Fruit fly (Drosophila melanogaster) whole organism, embryonic: Measurements from ENCODE around the gene Usp1.

ENCODE experiments used
- Asciz ChIP-seq: fragments of 200-800 bp; sonication (Bioruptor generic); optimal IDR thresholded peaks from 2 replicates; lab custom pipeline; 2017; ENCODE audit warnings: missing biosample characterization, mild to moderate bottlenecking, missing genetic modification characterization, missing genetic modification reagents
- Atf3 ChIP-seq: fragments of 200-800 bp; sonication (Bioruptor generic); optimal IDR thresholded peaks from 3 replicates; lab custom pipeline; 2016; ENCODE audit warnings: missing biosample characterization, missing genetic modification characterization
- CG12744 ChIP-seq: fragments of 200-800 bp; sonication (Bioruptor generic); optimal IDR thresholded peaks from 2 replicates; lab custom pipeline; 2016; ENCODE audit warnings: missing biosample characterization, missing genetic modification characterization
- CG13287 ChIP-seq: fragments of 200-800 bp; sonication (Bioruptor generic); IDR thresholded peaks from 2 replicates; pipeline ENCODE4 v1.3.6; 2022; ENCODE audit warnings: missing biosample characterization, missing genetic modification characterization; ENCODE audit not compliant: partially characterized antibody
- CG13624 ChIP-seq: fragments of 200-800 bp; sonication (Bioruptor generic); optimal IDR thresholded peaks from 2 replicates; lab custom pipeline; 2016; ENCODE audit warnings: missing biosample characterization, missing genetic modification characterization
- CG13775 ChIP-seq: fragments of 200-800 bp; sonication (Bioruptor generic); optimal IDR thresholded peaks from 3 replicates; lab custom pipeline; 2017; ENCODE audit warnings: missing biosample characterization, mild to moderate bottlenecking, missing genetic modification characterization
- CG15269 ChIP-seq: fragments of 200-800 bp; sonication (Bioruptor generic); optimal IDR thresholded peaks from 2 replicates; lab custom pipeline; 2018; ENCODE audit warnings: missing biosample characterization, mild to moderate bottlenecking, missing genetic modification characterization, moderate library complexity
- CG15601 ChIP-seq: fragments of 200-800 bp; sonication (Bioruptor generic); optimal IDR thresholded peaks from 3 replicates; lab custom pipeline; 2019; ENCODE audit warnings: missing biosample characterization, mild to moderate bottlenecking, missing genetic modification characterization, moderate library complexity
- CG1602 ChIP-seq: fragments of 200-800 bp; sonication (Bioruptor generic); optimal IDR thresholded peaks from 3 replicates; lab custom pipeline; 2016; ENCODE audit warnings: missing biosample characterization, missing genetic modification characterization
- CG17361 ChIP-seq: fragments of 200-800 bp; sonication (Bioruptor generic); IDR thresholded peaks from 3 replicates; pipeline ENCODE4 v1.3.6; 2022; ENCODE audit warnings: missing biosample characterization, missing genetic modification characterization
- CG17829 ChIP-seq: fragments of 200-800 bp; optimal IDR thresholded peaks from 2 replicates; lab custom pipeline; 2019; ENCODE audit warnings: missing biosample characterization, mild to moderate bottlenecking, missing genetic modification characterization, moderate library complexity
- CG18599 ChIP-seq: fragments of 200-800 bp; sonication (Bioruptor generic); optimal IDR thresholded peaks from 3 replicates; lab custom pipeline; 2017; ENCODE audit warnings: missing biosample characterization, missing genetic modification characterization, mild to moderate bottlenecking, moderate library complexity, missing genetic modification reagents
- CG2202 ChIP-seq: fragments of 200-800 bp; sonication (Bioruptor generic); optimal IDR thresholded peaks from 2 replicates; lab custom pipeline; 2018; ENCODE audit warnings: missing biosample characterization, mild to moderate bottlenecking, missing genetic modification characterization
- CG30403 ChIP-seq: fragments of 200-800 bp; sonication (Bioruptor generic); optimal IDR thresholded peaks from 3 replicates; lab custom pipeline; 2016; ENCODE audit warnings: missing biosample characterization, missing genetic modification characterization
- CG30431 ChIP-seq: fragments of 200-800 bp; sonication (Bioruptor generic); optimal IDR thresholded peaks from 2 replicates; lab custom pipeline; 2017; ENCODE audit warnings: missing biosample characterization, missing genetic modification characterization
- CG4282 ChIP-seq: fragments of 200-800 bp; sonication (Bioruptor generic); optimal IDR thresholded peaks from 2 replicates; lab custom pipeline; 2016; ENCODE audit warnings: missing biosample characterization, missing genetic modification characterization
- CG4820 ChIP-seq: fragments of 200-800 bp; sonication (Bioruptor generic); optimal IDR thresholded peaks from 3 replicates; lab custom pipeline; 2016; ENCODE audit warnings: missing biosample characterization, missing genetic modification characterization
- CG6854 ChIP-seq: fragments of 200-800 bp; sonication (Bioruptor generic); optimal IDR thresholded peaks from 3 replicates; lab custom pipeline; 2017; ENCODE audit warnings: missing biosample characterization, mild to moderate bottlenecking, missing genetic modification characterization
- CG8765 ChIP-seq: fragments of 200-800 bp; sonication (Bioruptor generic); IDR thresholded peaks from 2 replicates; pipeline ENCODE4 v1.3.6; 2022; ENCODE audit warnings: missing biosample characterization, missing genetic modification characterization
- CG9609 ChIP-seq: fragments of 200-800 bp; sonication (Bioruptor generic); optimal IDR thresholded peaks from 3 replicates; lab custom pipeline; 2016; ENCODE audit warnings: missing biosample characterization, missing genetic modification characterization
- CTCF ChIP-seq: fragments of 200-800 bp; sonication (Bioruptor generic); optimal IDR thresholded peaks from 2 replicates; lab custom pipeline; 2017; ENCODE audit warnings: missing biosample characterization, mild to moderate bottlenecking, missing genetic modification characterization, moderate library complexity
- HLHmδ ChIP-seq: fragments of 200-800 bp; sonication (Bioruptor generic); optimal IDR thresholded peaks from 2 replicates; lab custom pipeline; 2018; ENCODE audit warnings: missing biosample characterization, mild to moderate bottlenecking, missing genetic modification characterization, moderate library complexity
- Hsf ChIP-seq: fragments of 200-800 bp; sonication (Bioruptor generic); optimal IDR thresholded peaks from 3 replicates; lab custom pipeline; 2016; ENCODE audit warnings: missing biosample characterization, missing genetic modification characterization
- NC2β ChIP-seq: fragments of 200-800 bp; sonication (Bioruptor generic); optimal IDR thresholded peaks from 2 replicates; lab custom pipeline; 2016; ENCODE audit warnings: missing biosample characterization, missing genetic modification characterization
- NK7.1 ChIP-seq: fragments of 200-800 bp; sonication (Bioruptor generic); optimal IDR thresholded peaks from 3 replicates; lab custom pipeline; 2016; ENCODE audit warnings: missing biosample characterization, missing genetic modification characterization
- Nf-YA ChIP-seq: fragments of 200-800 bp; sonication (Bioruptor generic); IDR thresholded peaks from 2 replicates; pipeline ENCODE4 v1.3.6; 2022; ENCODE audit warnings: missing biosample characterization, missing genetic modification characterization
- Oli ChIP-seq: fragments of 200-800 bp; sonication (Bioruptor generic); optimal IDR thresholded peaks from 2 replicates; lab custom pipeline; 2018; ENCODE audit warnings: missing biosample characterization, mild to moderate bottlenecking, missing genetic modification characterization, moderate library complexity
- Ptx1 ChIP-seq: fragments of 200-800 bp; sonication (Bioruptor generic); IDR thresholded peaks from 2 replicates; pipeline ENCODE4 v1.3.6; 2022; ENCODE audit warnings: missing biosample characterization, missing genetic modification characterization
- Sox100B ChIP-seq: fragments of 200-800 bp; sonication (Bioruptor generic); optimal IDR thresholded peaks from 3 replicates; lab custom pipeline; 2018; ENCODE audit warnings: missing biosample characterization, mild to moderate bottlenecking, missing genetic modification characterization
- Xbp1 ChIP-seq: fragments of 200-800 bp; sonication (Bioruptor generic); optimal IDR thresholded peaks from 3 replicates; lab custom pipeline; 2016; ENCODE audit warnings: missing biosample characterization, mild to moderate bottlenecking, missing genetic modification characterization
- bab2 ChIP-seq: fragments of 200-800 bp; sonication (Bioruptor generic); optimal IDR thresholded peaks from 2 replicates; lab custom pipeline; 2016; ENCODE audit warnings: missing biosample characterization, missing genetic modification characterization
- dan ChIP-seq: fragments of 200-800 bp; sonication (Bioruptor generic); IDR thresholded peaks from 2 replicates; pipeline ENCODE4 v1.3.6; 2022; ENCODE audit warnings: missing biosample characterization, missing genetic modification characterization
- dmrt11E ChIP-seq: fragments of 200-800 bp; sonication (Bioruptor generic); optimal IDR thresholded peaks from 3 replicates; lab custom pipeline; 2018; ENCODE audit warnings: missing biosample characterization, mild to moderate bottlenecking, missing genetic modification characterization, moderate library complexity
- emc ChIP-seq: fragments of 200-800 bp; sonication (Bioruptor generic); optimal IDR thresholded peaks from 2 replicates; lab custom pipeline; 2016; ENCODE audit warnings: missing biosample characterization, missing genetic modification characterization
- ewg ChIP-seq: fragments of 200-800 bp; sonication (Bioruptor generic); optimal IDR thresholded peaks from 3 replicates; lab custom pipeline; 2017; ENCODE audit warnings: mild to moderate bottlenecking, missing biosample characterization, missing genetic modification reagents, missing genetic modification characterization
- gem ChIP-seq: fragments of 200-800 bp; sonication (Bioruptor generic); optimal IDR thresholded peaks from 2 replicates; lab custom pipeline; 2019; ENCODE audit warnings: missing biosample characterization, mild to moderate bottlenecking, missing genetic modification characterization, moderate library complexity
- grau ChIP-seq: fragments of 200-800 bp; optimal IDR thresholded peaks from 3 replicates; lab custom pipeline; 2019; ENCODE audit warnings: missing biosample characterization, mild to moderate bottlenecking, missing genetic modification characterization, moderate library complexity
- gro ChIP-seq: fragments of 200-800 bp; sonication (Bioruptor generic); optimal IDR thresholded peaks from 2 replicates; lab custom pipeline; 2016; ENCODE audit warnings: missing biosample characterization, missing genetic modification characterization
- kni ChIP-seq: fragments of 200-800 bp; sonication (Bioruptor generic); optimal IDR thresholded peaks from 3 replicates; lab custom pipeline; 2017; ENCODE audit warnings: mild to moderate bottlenecking, missing biosample characterization, missing genetic modification reagents, missing genetic modification characterization
- lbe ChIP-seq: fragments of 200-800 bp; sonication (Bioruptor generic); optimal IDR thresholded peaks from 2 replicates; lab custom pipeline; 2016; ENCODE audit warnings: missing biosample characterization, mild to moderate bottlenecking, missing genetic modification characterization
- nerfin-1 ChIP-seq: fragments of 200-800 bp; sonication (Bioruptor generic); optimal IDR thresholded peaks from 3 replicates; lab custom pipeline; 2019; ENCODE audit warnings: missing biosample characterization, mild to moderate bottlenecking, missing genetic modification characterization, moderate library complexity
- row ChIP-seq: fragments of 200-800 bp; sonication (Bioruptor generic); IDR thresholded peaks from 3 replicates; pipeline ENCODE4 v1.3.6; 2022; ENCODE audit warnings: missing biosample characterization, missing genetic modification characterization
- sisA ChIP-seq: fragments of 200-800 bp; sonication (Bioruptor generic); IDR thresholded peaks from 2 replicates; pipeline ENCODE4 v1.3.6; 2022; ENCODE audit warnings: missing biosample characterization, missing genetic modification characterization
- slou ChIP-seq: fragments of 200-800 bp; sonication (Bioruptor generic); optimal IDR thresholded peaks from 3 replicates; lab custom pipeline; 2016; ENCODE audit warnings: missing biosample characterization, missing genetic modification characterization
- ssp ChIP-seq: fragments of 200-800 bp; sonication (Bioruptor generic); IDR thresholded peaks from 2 replicates; pipeline ENCODE4 v1.3.6; 2022; ENCODE audit warnings: missing biosample characterization, missing genetic modification characterization
- stwl ChIP-seq: fragments of 200-800 bp; sonication (Bioruptor generic); optimal IDR thresholded peaks from 3 replicates; lab custom pipeline; 2018; ENCODE audit warnings: missing biosample characterization, mild to moderate bottlenecking, missing genetic modification characterization, moderate library complexity
- twi ChIP-seq: fragments of 200-800 bp; optimal IDR thresholded peaks from 2 replicates; lab custom pipeline; 2019; ENCODE audit warnings: missing biosample characterization, mild to moderate bottlenecking, missing genetic modification characterization, moderate library complexity
- unpg ChIP-seq: fragments of 200-800 bp; sonication (Bioruptor generic); optimal IDR thresholded peaks from 3 replicates; lab custom pipeline; 2018; ENCODE audit warnings: missing biosample characterization, mild to moderate bottlenecking, missing genetic modification characterization, moderate library complexity
- zfh1 ChIP-seq: fragments of 200-800 bp; sonication (Bioruptor generic); IDR thresholded peaks from 3 replicates; pipeline ENCODE4 v1.3.6; 2022; ENCODE audit warnings: missing biosample characterization, missing genetic modification characterization

Usp1 gene

dm6 chr3R:29274590-29274989, 45.6 kb downstream of the Usp1 start (continued):
- TF ChIP-seq slou (GFP tag; lab: Kevin White, UChicago): no peak
- TF ChIP-seq CG18599 (GFP tag; lab: Kevin White, UChicago): peak; percentile 57
- no peak for TF ChIP-seq CG4282 (GFP tag; lab: Kevin White, UChicago)
- no peak for TF ChIP-seq gro (GFP tag; lab: Kevin White, UChicago)
- peak; percentile 60 for TF ChIP-seq ewg
- TF ChIP-seq sisA (GFP tag; lab: Robert Waterston, UW): peak; percentile 46
- TF ChIP-seq HLHmδ (GFP tag; lab: Kevin White, UChicago): no peak
- TF ChIP-seq stwl: no peak
- TF ChIP-seq CG15269 (tag; lab: Kevin White, UChicago): peak; percentile 62

- TF ChIP-seq sisA (GFP tag; lab: Robert Waterston, UW) (peak; percentile 19; the same call in 1 of the 2 replicates), CG12744 (no peak), NC2β (peak; percentile 10), CG17829 (peak; percentile 51), lbe (GFP tag; lab: Kevin White, UChicago) (peak; percentile 68), Oli (peak; percentile 27), CG13287 (GFP tag; lab: Robert Waterston, UW) (no peak), dan (GFP tag; lab: Robert Waterston, UW) (no peak), ssp (GFP tag; lab: Robert Waterston, UW) (no peak), CG13775 (GFP tag; lab: Kevin White, UChicago) (peak; percentile 3), CG30403 (peak; percentile 24), CG17361 (GFP tag; lab: Robert Waterston, UW) (0 out of 3 replicates have a peak, but pooled peaks have one; percentile 9), CG2202 (tag; lab: Kevin White, UChicago) (peak; percentile 37), CG9609 (GFP tag; lab: Kevin White, UChicago) (peak; percentile 54), Hsf (GFP tag; lab: Kevin White, UChicago) (peak; percentile 25), CG8765 (GFP tag; lab: Robert Waterston, UW) (peak; percentile 11; the same call in 1 of the 2 replicates), Nf-YA (GFP tag; lab: Robert Waterston, UW) (no peak), CG6854 (no peak), twi (tag; lab: Kevin White, UChicago) (peak; percentile 4), row (GFP tag; lab: Robert Waterston, UW) (peak; percentile 19; the same call in 1 of the 3 replicates), Ptx1 (GFP tag; lab: Robert Waterston, UW) (0 out of 2 replicates have a peak, but pooled peaks have one; percentile 7), emc (GFP tag; lab: Kevin White, UChicago) (no peak), dmrt11E (tag; lab: Kevin White, UChicago) (peak; percentile 79), kni (GFP tag; lab: Kevin White, UChicago) (no peak), grau (tag; lab: Kevin White, UChicago) (peak; percentile 19), bab2 (GFP tag; lab: Kevin White, UChicago) (peak; percentile 8), CG15601 (no peak), Xbp1 (GFP tag; lab: Kevin White, UChicago) (peak; percentile 46), gem (tag; lab: Kevin White, UChicago) (peak; percentile 54), CG13624 (no peak), zfh1 (GFP tag; lab: Robert Waterston, UW) (0 out of 3 replicates have a peak, but pooled peaks have one; percentile 27), nerfin-1 (tag; lab: Kevin White, UChicago) (no peak), Atf3 (peak; percentile 41), NK7.1 (GFP tag; lab: Kevin White, UChicago) (no peak), CTCF (GFP tag; lab: Kevin White, UChicago) (no peak), CG30431 (GFP tag; lab: Kevin White, UChicago) (peak; percentile 34), CG1602 (GFP tag; lab: Kevin White, UChicago) (peak; percentile 14), CG4820 (peak; percentile 24), Asciz (GFP tag; lab: Kevin White, UChicago) (no peak), unpg (peak; percentile 17), Sox100B (GFP tag; lab: Kevin White, UChicago) (no peak)
Observed at dm6 chr3R:29277009-29277408, 48.0 kb downstream of the Usp1 start.
